Worm (Caenorhabditis elegans): ENCODE results near the gene T01C3.3.

- TF ChIP-seq ztf-11 (tag; optimal IDR thresholded peaks at IDR 0.05) (no peak), nhr-237 (tag; optimal IDR thresholded peaks at IDR 0.05) (no peak), lsy-2 (tag; optimal IDR thresholded peaks at IDR 0.05) (no peak)
Measured at ce11 chrV:15004800-15005199, 12.3 kb upstream of the T01C3.3 start, which contains the start of gene hrde-2.
